Worm (Caenorhabditis elegans) whole organism, early embryonic: ENCODE data around the gene ymel-1.

Experiments
- B0310.2 ChIP-seq: sonication (generic microtip); optimal IDR thresholded peaks from 2 replicates; lab custom pipeline; 2016; ENCODE audit warnings: mild to moderate bottlenecking, missing genetic modification characterization, missing compliant biosample characterization
- F13C5.2 ChIP-seq: sonication (generic microtip); optimal IDR thresholded peaks from 2 replicates; lab custom pipeline; 2017; ENCODE audit warnings: mild to moderate bottlenecking, missing genetic modification characterization, inconsistent platforms, missing compliant biosample characterization
- ama-1 ChIP-seq: fragments of 150-350 bp; optimal IDR thresholded peaks from 2 replicates; lab custom pipeline; 2014
- ceh-13 ChIP-seq: fragments of 200-800 bp; sonication (Bioruptor generic); optimal IDR thresholded peaks from 2 replicates; lab custom pipeline; 2018; ENCODE audit warnings: mild to moderate bottlenecking, missing genetic modification characterization, missing compliant biosample characterization
- ceh-36 ChIP-seq: sonication (generic microtip); optimal IDR thresholded peaks from 2 replicates; lab custom pipeline; 2016; ENCODE audit warnings: missing genetic modification characterization, inconsistent platforms, missing compliant biosample characterization
- ets-7 ChIP-seq: sonication (generic microtip); optimal IDR thresholded peaks from 2 replicates; lab custom pipeline; 2016; ENCODE audit warnings: missing genotype, missing genetic modification characterization, missing compliant biosample characterization
- flt-1 ChIP-seq: fragments of 200-800 bp; sonication (Bioruptor generic); IDR thresholded peaks from 2 replicates; pipeline ENCODE4 v1.3.6; 2022; ENCODE audit warnings: missing genetic modification characterization, missing compliant biosample characterization
- hmbx-1 ChIP-seq: sonication (generic microtip); optimal IDR thresholded peaks from 2 replicates; lab custom pipeline; 2016; ENCODE audit warnings: mild to moderate bottlenecking, missing genetic modification characterization, missing compliant biosample characterization
- hnd-1 ChIP-seq: sonication (generic microtip); optimal IDR thresholded peaks from 2 replicates; lab custom pipeline; 2016; ENCODE audit warnings: missing genetic modification characterization, missing compliant biosample characterization
- scrt-1 ChIP-seq: fragments of 200-800 bp; sonication (Bioruptor generic); IDR thresholded peaks from 2 replicates; pipeline ENCODE4 v1.3.6; 2022; ENCODE audit warnings: missing genetic modification characterization, missing compliant biosample characterization
- sea-1 ChIP-seq: fragments of 200-800 bp; sonication (Bioruptor generic); conservative IDR thresholded peaks from 2 replicates; pipeline ENCODE4 v1.3.6; 2022; ENCODE audit warnings: missing genetic modification characterization, missing compliant biosample characterization

- TF ChIP-seq ama-1 (lab: Kevin White, UChicago) (no peak), hnd-1 (tag; lab: Kevin White, UChicago) (no peak), hmbx-1 (tag; lab: Kevin White, UChicago) (no peak), scrt-1 (GFP tag; lab: Robert Waterston, UW) (no peak), flt-1 (no peak), F13C5.2 (tag; lab: Kevin White, UChicago) (no peak), ceh-13 (no peak), ceh-36 (tag; lab: Kevin White, UChicago) (no peak), sea-1 (GFP tag; lab: Robert Waterston, UW) (no peak), B0310.2 (tag; lab: Kevin White, UChicago) (no peak), ets-7 (no peak)
These were observed 53.7 kb downstream of the ymel-1 start, which contains the start of gene D2045.5 for ce11 chrIII:10469574-10470055.
